Fruit fly (Drosophila melanogaster) Kc167 (cell line): ENCODE results near the gene Acp95EF.

Experiments used
- Myc ChIP-seq: fragments of >200 bp; optimal IDR thresholded peaks from 2 replicates; lab custom pipeline; 2017; ENCODE audit warnings: missing external identifiers
- ttk ChIP-seq: sonication (Bioruptor generic); optimal IDR thresholded peaks from 2 replicates; lab custom pipeline; 2017; ENCODE audit warnings: missing external identifiers

DNA sequence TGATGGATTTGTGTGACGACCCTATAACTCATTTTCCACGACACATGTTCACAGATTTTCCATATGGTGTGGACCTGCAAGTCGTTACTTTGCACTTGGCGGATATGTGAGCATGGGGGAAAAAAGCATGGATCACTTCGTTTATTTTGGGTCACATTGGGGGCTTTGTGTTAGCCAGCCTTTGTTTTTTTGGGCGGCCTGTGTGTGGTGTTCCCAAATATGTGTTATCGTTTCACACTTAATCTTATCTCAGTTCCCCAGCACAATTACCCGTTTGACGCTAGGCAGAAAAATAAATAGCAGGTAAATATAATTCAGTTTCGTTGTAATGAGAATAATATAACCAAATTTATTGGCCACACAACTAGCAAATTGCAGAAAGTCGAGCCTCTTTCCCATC is 39.5 kb downstream of the Acp95EF start:
- TF ChIP-seq Myc (lab: Kevin White, UChicago) = no peak
- TF ChIP-seq ttk (lab: Kevin White, UChicago) = no peak
